Fruit fly (Drosophila melanogaster): ENCODE measurements around the gene CG7131.

The CG7131 gene

DNA sequence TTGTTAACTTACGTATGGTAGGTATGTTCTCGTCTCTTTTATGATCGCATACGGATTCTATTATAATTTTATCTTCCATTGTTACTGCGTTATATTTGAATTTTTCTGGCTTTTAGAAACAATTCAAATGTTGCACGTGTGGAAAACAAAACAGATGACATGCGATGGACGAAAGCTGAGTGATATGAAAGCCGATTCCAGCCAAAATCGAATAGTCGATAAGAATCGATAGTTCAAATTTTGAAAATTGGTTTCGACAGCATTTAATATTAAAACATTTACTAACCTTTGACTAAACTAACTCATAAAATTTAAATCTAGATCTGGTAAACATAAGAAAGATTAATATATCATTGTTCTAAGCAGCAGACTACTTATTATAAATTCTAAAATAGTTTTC, 13.0 kb upstream of the CG7131 start, which contains the start of gene Polr1E (continued):
- TF ChIP-seq jigr1 (GFP tag; IDR thresholded peaks at IDR 0.05) (no peak), CG7786 (GFP tag; optimal IDR thresholded peaks at IDR 0.05) (no peak), pfk (GFP tag; optimal IDR thresholded peaks at IDR 0.05) (no peak), chinmo (GFP tag; IDR thresholded peaks at IDR 0.05; ENCODE audit: partially characterized antibody) (no peak), psq (GFP tag; optimal IDR thresholded peaks at IDR 0.05) (no peak), CG9215 (GFP tag; IDR thresholded peaks at IDR 0.05) (no peak), mld (GFP tag; IDR thresholded peaks at IDR 0.05; ENCODE audit: partially characterized antibody) (no peak), Bgb (GFP tag; IDR thresholded peaks at IDR 0.05; ENCODE audit: partially characterized antibody) (peak; percentile 80), bsh (GFP tag; optimal IDR thresholded peaks at IDR 0.05) (no peak), ara (GFP tag; IDR thresholded peaks at IDR 0.05) (no peak), CG6813 (GFP tag; optimal IDR thresholded peaks at IDR 0.05) (no peak), CG15479 (GFP tag; optimal IDR thresholded peaks at IDR 0.05) (no peak), Ptx1 (GFP tag; IDR thresholded peaks at IDR 0.05) (no peak), gro (GFP tag; optimal IDR thresholded peaks at IDR 0.05) (peak; percentile 57), Usf (GFP tag; optimal IDR thresholded peaks at IDR 0.05) (no peak), CG11696 (GFP tag; IDR thresholded peaks at IDR 0.05) (no peak), CG3838 (GFP tag; optimal IDR thresholded peaks at IDR 0.05) (no peak), Fer1 (GFP tag; optimal IDR thresholded peaks at IDR 0.05) (no peak), croc (GFP tag; conservative IDR thresholded peaks at IDR 0.05) (no peak), CG5245 (GFP tag; optimal IDR thresholded peaks at IDR 0.05) (no peak)

DNA sequence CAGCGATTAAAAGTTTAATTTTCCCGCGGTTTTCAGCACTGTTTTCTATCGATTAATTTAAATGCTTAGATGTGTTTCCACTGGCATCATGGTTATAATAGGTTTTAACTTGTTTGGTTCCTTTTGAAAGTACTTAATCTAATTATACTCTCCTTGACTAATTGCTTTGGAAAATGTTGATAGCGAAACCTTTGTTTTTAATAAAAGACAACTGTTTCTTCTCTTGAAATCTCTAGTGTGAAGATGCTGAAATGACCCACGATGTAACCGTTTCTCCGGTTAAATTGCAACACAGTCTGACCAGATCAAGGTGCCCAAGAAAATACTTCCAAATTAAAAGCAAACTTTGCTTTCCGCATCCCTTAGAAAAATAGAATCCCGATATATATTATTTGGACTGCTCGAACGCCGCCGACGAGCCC, 10.3 kb upstream of the CG7131 start, which contains the start of gene Dlc90F:
Dlc90F (plus strand) TSS at position 330 of the 422 bp plus-strand sequence.
- TF ChIP-seq tio (GFP tag; optimal IDR thresholded peaks at IDR 0.05) (peak; percentile 86), CG1647 (GFP tag; optimal IDR thresholded peaks at IDR 0.05) (peak; percentile 55), Hmx (GFP tag; optimal IDR thresholded peaks at IDR 0.05) (peak; percentile 24), mld (GFP tag; IDR thresholded peaks at IDR 0.05; ENCODE audit: partially characterized antibody) (no peak), CG10431 (GFP tag; optimal IDR thresholded peaks at IDR 0.05) (peak; percentile 34), Dp (GFP tag; optimal IDR thresholded peaks at IDR 0.05) (peak; percentile 44), Med (GFP tag) (peak; percentile 93), slp2 (GFP tag; optimal IDR thresholded peaks at IDR 0.05) (peak; percentile 77), Dref (GFP tag; IDR thresholded peaks at IDR 0.05) (peak; percentile 64), CG8281 (tag; optimal IDR thresholded peaks at IDR 0.05) (no peak), CG9817 (tag; optimal IDR thresholded peaks at IDR 0.05) (peak; percentile 86), crol (GFP tag; IDR thresholded peaks at IDR 0.05) (no peak), odd (GFP tag; optimal IDR thresholded peaks at IDR 0.05) (no peak), phol (tag; optimal IDR thresholded peaks at IDR 0.05) (peak; percentile 85), Antp (GFP tag; optimal IDR thresholded peaks at IDR 0.05) (peak; percentile 81), ssp (GFP tag; IDR thresholded peaks at IDR 0.05) (peak; percentile 94), klu (GFP tag; IDR thresholded peaks at IDR 0.05) (peak; percentile 66), vfl (GFP tag; optimal IDR thresholded peaks at IDR 0.05) (peak; percentile 74), eve (GFP tag; optimal IDR thresholded peaks at IDR 0.05) (no peak), Drgx (GFP tag; IDR thresholded peaks at IDR 0.05) (peak; percentile 68), CG1832 (GFP tag; optimal IDR thresholded peaks at IDR 0.05) (no peak), ap (GFP tag; IDR thresholded peaks at IDR 0.05) (peak; percentile 60), Dll (GFP tag; IDR thresholded peaks at IDR 0.05; ENCODE audit: partially characterized antibody) (peak; percentile 65; the same call in 2 of the 4 replicates), MESR4 (GFP tag; optimal IDR thresholded peaks at IDR 0.05) (no peak), ERR (GFP tag; optimal IDR thresholded peaks at IDR 0.05) (peak; percentile 62), crp (GFP tag; optimal IDR thresholded peaks at IDR 0.05) (peak in 1 of 2 experiments; percentile 44), sob (GFP tag; IDR thresholded peaks at IDR 0.05) (peak; percentile 82; the same call in 1 of the 2 replicates), Ets97D (GFP tag; optimal IDR thresholded peaks at IDR 0.05) (peak; percentile 94), CG12769 (tag; optimal IDR thresholded peaks at IDR 0.05) (no peak), CG14441 (GFP tag; IDR thresholded peaks at IDR 0.05) (peak; percentile 81), CG12744 (GFP tag; optimal IDR thresholded peaks at IDR 0.05) (peak; percentile 64), CG4424 (GFP tag; optimal IDR thresholded peaks at IDR 0.05) (peak; percentile 66)

All from whole organism, embryonic.